Worm (Caenorhabditis elegans) whole organism, L1 larva: ENCODE measurements around the gene znfx-1.

Experiments
- C34B4.2 ChIP-seq: sonication (generic microtip); optimal IDR thresholded peaks from 2 replicates; lab custom pipeline; 2017; ENCODE audit warnings: mild to moderate bottlenecking, missing genetic modification characterization, missing compliant biosample characterization
- F16B12.6 ChIP-seq: fragments of 150-350 bp; optimal IDR thresholded peaks from 2 replicates; lab custom pipeline; 2014; ENCODE audit warnings: missing biosample characterization, missing genetic modification characterization
- Y116A8C.19 ChIP-seq: sonication (generic microtip); optimal IDR thresholded peaks from 2 replicates; lab custom pipeline; 2016; ENCODE audit warnings: missing compliant biosample characterization, missing genetic modification characterization, borderline replicate concordance
- alr-1 ChIP-seq: fragments of 200-800 bp; sonication (Bioruptor generic); optimal IDR thresholded peaks from 2 replicates; lab custom pipeline; 2018; ENCODE audit warnings: borderline replicate concordance, mild to moderate bottlenecking, missing genetic modification characterization, missing compliant biosample characterization
- aly-2 ChIP-seq: fragments of 150-350 bp; optimal IDR thresholded peaks from 2 replicates; lab custom pipeline; 2014; ENCODE audit warnings: missing biosample characterization, missing genetic modification characterization
- ama-1 ChIP-seq: fragments of 150-350 bp; optimal IDR thresholded peaks from 2 replicates; lab custom pipeline; 2014
- blmp-1 ChIP-seq: fragments of 150-350 bp; optimal IDR thresholded peaks from 2 replicates; lab custom pipeline; 2014; ENCODE audit warnings: missing biosample characterization, missing genetic modification characterization
- ceh-8 ChIP-seq: fragments of 200-800 bp; sonication (Bioruptor generic); optimal IDR thresholded peaks from 2 replicates; lab custom pipeline; 2018; ENCODE audit warnings: mild to moderate bottlenecking, missing genetic modification characterization, moderate library complexity, missing compliant biosample characterization
- ceh-88 ChIP-seq: fragments of 200-800 bp; sonication (Bioruptor generic); IDR thresholded peaks from 2 replicates; pipeline ENCODE4 v1.3.6; 2022; ENCODE audit warnings: missing genetic modification characterization, missing compliant biosample characterization
- ces-1 ChIP-seq: fragments of 150-350 bp; optimal IDR thresholded peaks from 2 replicates; lab custom pipeline; 2014; ENCODE audit warnings: missing biosample characterization, missing genetic modification reagents, missing genetic modification characterization
- dpl-1 ChIP-seq, 3 experiments: fragments of 150-350 bp in 2 of 3; sonication (generic microtip) in 1 of 3; optimal IDR thresholded peaks; 2 replicates each; lab custom pipeline; 2014 to 2017; ENCODE audit warnings: missing biosample characterization in 3 of 3, missing genetic modification characterization in 3 of 3, missing genetic modification reagents in 3 of 3
- dsc-1 ChIP-seq: sonication (generic microtip); optimal IDR thresholded peaks from 2 replicates; lab custom pipeline; 2016; ENCODE audit warnings: mild to moderate bottlenecking, missing genetic modification characterization, missing compliant biosample characterization
- efl-1 ChIP-seq, 4 experiments: fragments of 150-350 bp; optimal IDR thresholded peaks in 3 of 4; peaks in 1 of 4; 1 replicate in 1 of 4; 2 replicates in 3 of 4; lab custom pipeline; 2014; ENCODE audit warnings: missing biosample characterization in 2 of 4, missing genetic modification characterization in 2 of 4, missing genetic modification reagents in 2 of 4
- efl-3 ChIP-seq: fragments of 200-800 bp; sonication (Bioruptor generic); optimal IDR thresholded peaks from 2 replicates; lab custom pipeline; 2018; ENCODE audit warnings: mild to moderate bottlenecking, missing genetic modification characterization, missing compliant biosample characterization
- egl-13 ChIP-seq: sonication (generic microtip); optimal IDR thresholded peaks from 2 replicates; lab custom pipeline; 2016; ENCODE audit warnings: missing genotype, missing genetic modification reagents, missing genetic modification characterization, missing compliant biosample characterization
- egl-27 ChIP-seq, 2 experiments: fragments of 150-350 bp in 1 of 2; sonication (generic microtip); optimal IDR thresholded peaks; 3 replicates each; lab custom pipeline; 2017 to 2018; ENCODE audit warnings: missing biosample characterization in 2 of 2, missing genetic modification characterization in 2 of 2, missing genetic modification reagents in 2 of 2
- elt-2 ChIP-seq: sonication (generic microtip); optimal IDR thresholded peaks from 2 replicates; lab custom pipeline; 2016; ENCODE audit warnings: missing genetic modification characterization, mild to moderate bottlenecking, inconsistent platforms, missing compliant biosample characterization, missing genetic modification reagents
- elt-3 ChIP-seq, 6 experiments: fragments of 150-350 bp in 1 of 6; sonication (generic microtip); optimal IDR thresholded peaks; 2 replicates each; lab custom pipeline; 2017 to 2018; ENCODE audit warnings: missing biosample characterization in 6 of 6, missing genetic modification characterization in 6 of 6, inconsistent platforms in 1 of 6
- fkh-10 ChIP-seq: sonication (generic microtip); optimal IDR thresholded peaks from 2 replicates; lab custom pipeline; 2017; ENCODE audit warnings: missing biosample characterization, missing genetic modification reagents, missing genetic modification characterization
- fkh-4 ChIP-seq: sonication (generic microtip); optimal IDR thresholded peaks from 2 replicates; lab custom pipeline; 2016; ENCODE audit warnings: missing compliant biosample characterization, missing genetic modification characterization, borderline replicate concordance
- fkh-8 ChIP-seq: sonication (generic microtip); optimal IDR thresholded peaks from 2 replicates; lab custom pipeline; 2016; ENCODE audit warnings: mild to moderate bottlenecking, missing genetic modification characterization, missing compliant biosample characterization
- hpl-2 ChIP-seq: fragments of 150-350 bp; optimal IDR thresholded peaks from 2 replicates; lab custom pipeline; 2014; ENCODE audit warnings: missing biosample characterization, missing genetic modification reagents, missing genetic modification characterization
- irx-1 ChIP-seq: sonication (generic microtip); optimal IDR thresholded peaks from 2 replicates; lab custom pipeline; 2016; ENCODE audit warnings: missing genetic modification characterization, missing compliant biosample characterization
- isw-1 ChIP-seq: fragments of 200-800 bp; sonication (Bioruptor generic); IDR thresholded peaks from 2 replicates; pipeline ENCODE4 v1.3.6; 2022; ENCODE audit warnings: missing genetic modification characterization, missing compliant biosample characterization
- jun-1 ChIP-seq: fragments of 150-350 bp; optimal IDR thresholded peaks from 2 replicates; lab custom pipeline; 2014; ENCODE audit warnings: missing biosample characterization, missing genetic modification reagents, missing genetic modification characterization
- lin-13 ChIP-seq: fragments of 150-350 bp; optimal IDR thresholded peaks from 2 replicates; lab custom pipeline; 2014; ENCODE audit warnings: missing biosample characterization, missing genetic modification reagents, missing genetic modification characterization
- lin-35 ChIP-seq, 2 experiments: fragments of 150-350 bp; optimal IDR thresholded peaks; 2 replicates each; lab custom pipeline; 2014; ENCODE audit warnings: missing biosample characterization in 2 of 2, missing genetic modification characterization in 2 of 2, missing genetic modification reagents in 2 of 2
- lir-3 ChIP-seq: sonication (generic microtip); optimal IDR thresholded peaks from 2 replicates; lab custom pipeline; 2016; ENCODE audit warnings: mild to moderate bottlenecking, missing genetic modification characterization, moderate library complexity, missing compliant biosample characterization; ENCODE audit not compliant: poor library complexity
- lsy-2 ChIP-seq, 2 experiments: fragments of 150-350 bp; optimal IDR thresholded peaks; 2 replicates each; lab custom pipeline; 2014; ENCODE audit warnings: missing biosample characterization in 2 of 2, missing genetic modification characterization in 2 of 2
- mab-9 ChIP-seq: fragments of 200-800 bp; sonication (Bioruptor generic); IDR thresholded peaks from 2 replicates; pipeline ENCODE4 v1.3.6; 2022; ENCODE audit warnings: missing genetic modification reagents, missing genetic modification characterization, missing compliant biosample characterization
- mef-2 ChIP-seq: fragments of 150-350 bp; optimal IDR thresholded peaks from 2 replicates; lab custom pipeline; 2014; ENCODE audit warnings: missing biosample characterization, missing genetic modification characterization
- nhr-19 ChIP-seq: fragments of 200-800 bp; sonication (Bioruptor generic); conservative IDR thresholded peaks from 2 replicates; pipeline ENCODE4 v1.3.6; 2022; ENCODE audit warnings: missing genetic modification characterization, missing compliant biosample characterization
- nhr-20 ChIP-seq: sonication (generic microtip); optimal IDR thresholded peaks from 2 replicates; lab custom pipeline; 2016; ENCODE audit warnings: mild to moderate bottlenecking, missing genetic modification characterization, missing compliant biosample characterization
- nhr-237 ChIP-seq: fragments of 150-350 bp; optimal IDR thresholded peaks from 2 replicates; lab custom pipeline; 2014; ENCODE audit warnings: missing biosample characterization, missing genetic modification characterization
- nhr-28 ChIP-seq: fragments of 150-350 bp; optimal IDR thresholded peaks from 2 replicates; lab custom pipeline; 2014; ENCODE audit warnings: missing biosample characterization, missing genetic modification characterization
- nhr-47 ChIP-seq: sonication (generic microtip); optimal IDR thresholded peaks from 2 replicates; lab custom pipeline; 2016; ENCODE audit warnings: mild to moderate bottlenecking, missing genetic modification characterization, moderate library complexity, missing compliant biosample characterization
- nhr-71 ChIP-seq: sonication (generic microtip); optimal IDR thresholded peaks from 2 replicates; lab custom pipeline; 2016; ENCODE audit warnings: mild to moderate bottlenecking, missing genetic modification characterization, moderate library complexity, missing compliant biosample characterization
- nhr-76 ChIP-seq: sonication (generic microtip); optimal IDR thresholded peaks from 2 replicates; lab custom pipeline; 2017; ENCODE audit warnings: missing biosample characterization, missing genetic modification characterization
- nhr-85 ChIP-seq: sonication (generic microtip); peaks from one replicate; lab custom pipeline; 2016; ENCODE audit warnings: missing genetic modification characterization, inconsistent platforms, missing compliant biosample characterization
- nhr-90 ChIP-seq: sonication (generic microtip); optimal IDR thresholded peaks from 2 replicates; lab custom pipeline; 2016; ENCODE audit warnings: mild to moderate bottlenecking, missing genetic modification characterization, missing compliant biosample characterization; ENCODE audit not compliant: poor library complexity
- pax-3 ChIP-seq: fragments of 200-800 bp; sonication (Bioruptor generic); optimal IDR thresholded peaks from 2 replicates; lab custom pipeline; 2018; ENCODE audit warnings: mild to moderate bottlenecking, missing genetic modification characterization, moderate library complexity, missing compliant biosample characterization
- rnt-1 ChIP-seq: sonication (generic microtip); optimal IDR thresholded peaks from 2 replicates; lab custom pipeline; 2016; ENCODE audit warnings: mild to moderate bottlenecking, missing genetic modification characterization, moderate library complexity, missing compliant biosample characterization
- skn-1 ChIP-seq: fragments of 150-350 bp; optimal IDR thresholded peaks from 2 replicates; lab custom pipeline; 2014; ENCODE audit warnings: missing biosample characterization, missing genetic modification characterization
- snu-23 ChIP-seq: sonication (generic microtip); optimal IDR thresholded peaks from 2 replicates; lab custom pipeline; 2016; ENCODE audit warnings: missing genetic modification characterization, missing compliant biosample characterization
- sox-4 ChIP-seq: sonication (generic microtip); optimal IDR thresholded peaks from 2 replicates; lab custom pipeline; 2016; ENCODE audit warnings: missing genetic modification characterization, missing compliant biosample characterization
- sptf-1 ChIP-seq: fragments of 150-350 bp; optimal IDR thresholded peaks from 2 replicates; lab custom pipeline; 2014; ENCODE audit warnings: missing biosample characterization, missing genetic modification characterization
- swsn-7 ChIP-seq: sonication (generic microtip); optimal IDR thresholded peaks from 2 replicates; lab custom pipeline; 2016; ENCODE audit warnings: missing genetic modification characterization, missing compliant biosample characterization
- unc-30 ChIP-seq: sonication (generic microtip); optimal IDR thresholded peaks from 2 replicates; lab custom pipeline; 2017; ENCODE audit warnings: missing biosample characterization, missing genetic modification characterization
- unc-86 ChIP-seq: sonication (generic microtip); optimal IDR thresholded peaks from 2 replicates; lab custom pipeline; 2016; ENCODE audit warnings: missing genetic modification characterization, missing compliant biosample characterization
- unc-98 ChIP-seq: fragments of 200-800 bp; sonication (Bioruptor generic); IDR thresholded peaks from 2 replicates; pipeline ENCODE4 v1.3.6; 2022; ENCODE audit warnings: missing genetic modification characterization, missing compliant biosample characterization
- zip-4 ChIP-seq: fragments of 200-800 bp; sonication (Bioruptor generic); optimal IDR thresholded peaks from 2 replicates; lab custom pipeline; 2018; ENCODE audit warnings: mild to moderate bottlenecking, missing genetic modification characterization, moderate library complexity, missing compliant biosample characterization
- ztf-11 ChIP-seq, 2 experiments: sonication (generic microtip); optimal IDR thresholded peaks; 2 replicates each; lab custom pipeline; 2016 to 2017; ENCODE audit warnings: missing genetic modification characterization in 2 of 2, missing biosample characterization in 1 of 2, missing compliant biosample characterization in 1 of 2
- ztf-4 ChIP-seq: fragments of 150-350 bp; optimal IDR thresholded peaks from 2 replicates; lab custom pipeline; 2014; ENCODE audit warnings: missing biosample characterization, missing genetic modification characterization

Gene znfx-1

ce11 chrII:9263784-9264183 lies 50.3 kb downstream of the znfx-1 start:
- TF ChIP-seq nhr-20 (tag; lab: Kevin White, UChicago) (peak; percentile 15), dpl-1 (GFP tag; optimal IDR thresholded peaks at IDR 0.05; lab: Kevin White, UChicago) (no peak), nhr-76 (tag; lab: Kevin White, UChicago) (no peak), mef-2 (tag; lab: Kevin White, UChicago) (no peak), aly-2 (tag; lab: Kevin White, UChicago) (no peak), fkh-8 (tag; lab: Kevin White, UChicago) (peak; percentile 96), elt-2 (tag; lab: Kevin White, UChicago) (no peak), lsy-2 (tag; optimal IDR thresholded peaks at IDR 0.05; lab: Kevin White, UChicago) (peak in 1 of 2 experiments; percentile 8), ces-1 (GFP tag; lab: Kevin White, UChicago) (no peak), fkh-4 (tag; lab: Kevin White, UChicago) (no peak), lir-3 (peak; percentile 27), C34B4.2 (tag; lab: Kevin White, UChicago) (no peak), F16B12.6 (no peak), dsc-1 (peak; percentile 71), nhr-237 (tag; lab: Kevin White, UChicago) (no peak), unc-86 (tag; lab: Kevin White, UChicago) (no peak), alr-1 (tag; lab: Kevin White, UChicago) (no peak), egl-27 (tag; optimal IDR thresholded peaks at IDR 0.05; lab: Kevin White, UChicago) (no peak), nhr-85 (tag; lab: Kevin White, UChicago) (no peak), blmp-1 (tag; lab: Kevin White, UChicago) (no peak), hpl-2 (GFP tag; lab: Kevin White, UChicago) (no peak), nhr-47 (peak; percentile 77), nhr-19 (no peak), jun-1 (tag; lab: Kevin White, UChicago) (no peak), sox-4 (no peak), ceh-8 (GFP tag; lab: Kevin White, UChicago) (peak; percentile 51), elt-3 (tag; optimal IDR thresholded peaks at IDR 0.05; lab: Kevin White, UChicago) (no peak), sptf-1 (no peak), egl-13 (tag; lab: Kevin White, UChicago) (peak; percentile 88), skn-1 (tag; lab: Kevin White, UChicago) (no peak), efl-1 (optimal IDR thresholded peaks at IDR 0.05; lab: Kevin White, UChicago) (no peak), efl-1 (GFP tag; optimal IDR thresholded peaks at IDR 0.05 in 1 of 2; lab: Kevin White, UChicago) (peak in 1 of 2 experiments; percentile 63), rnt-1 (tag; lab: Kevin White, UChicago) (peak; percentile 3), nhr-71 (peak; percentile 75), fkh-10 (GFP tag; lab: Kevin White, UChicago) (peak; percentile 28), isw-1 (GFP tag; lab: Robert Waterston, UW) (no peak), lin-35 (GFP tag; optimal IDR thresholded peaks at IDR 0.05; lab: Kevin White, UChicago) (no peak), ztf-4 (tag; lab: Kevin White, UChicago) (no peak), zip-4 (GFP tag; lab: Kevin White, UChicago) (no peak), nhr-28 (tag; lab: Kevin White, UChicago) (no peak), ztf-11 (tag; optimal IDR thresholded peaks at IDR 0.05; lab: Kevin White, UChicago) (no peak), mab-9 (GFP tag; lab: Robert Waterston, UW) (no peak), efl-3 (GFP tag; lab: Kevin White, UChicago) (no peak), pax-3 (tag; lab: Kevin White, UChicago) (peak; percentile 66), unc-98 (GFP tag; lab: Robert Waterston, UW) (no peak), swsn-7 (tag; lab: Kevin White, UChicago) (peak; percentile 48), unc-30 (no peak), ama-1 (no peak), irx-1 (peak; percentile 21), nhr-90 (tag; lab: Kevin White, UChicago) (no peak), snu-23 (GFP tag; lab: Kevin White, UChicago) (peak; percentile 3), Y116A8C.19 (tag; lab: Kevin White, UChicago) (no peak), ceh-88 (GFP tag; lab: Robert Waterston, UW) (no peak), lin-13 (GFP tag; lab: Kevin White, UChicago) (no peak)
